Fruit fly (Drosophila melanogaster) whole organism: ENCODE measurements around the gene CG3436.

ENCODE experiments used
- CG8478 ChIP-seq: fragments of >200 bp; optimal IDR thresholded peaks from 2 replicates; lab custom pipeline; 2018; ENCODE audit warnings: inconsistent platforms
- EcR ChIP-seq, 2 experiments: fragments of >200 bp; optimal IDR thresholded peaks; 2 replicates each; lab custom pipeline; 2017; ENCODE audit warnings: missing biosample characterization in 2 of 2, missing genetic modification characterization in 2 of 2, missing genetic modification reagents in 2 of 2
- pan ChIP-seq: fragments of >200 bp; optimal IDR thresholded peaks from 2 replicates; lab custom pipeline; 2017
- psq ChIP-seq: fragments of >200 bp; optimal IDR thresholded peaks from 2 replicates; lab custom pipeline; 2017
- usp ChIP-seq: fragments of >200 bp; optimal IDR thresholded peaks from 2 replicates; lab custom pipeline; 2017; ENCODE audit warnings: missing biosample characterization, missing genetic modification characterization, mixed read lengths

- no peak for TF ChIP-seq psq (lab: Kevin White, UChicago)
- no peak for TF ChIP-seq pan (lab: Kevin White, UChicago)
- TF ChIP-seq CG8478 (lab: Kevin White, UChicago), result no peak
- no peak for TF ChIP-seq usp (GFP tag; lab: Kevin White, UChicago)
- TF ChIP-seq EcR (GFP tag; optimal IDR thresholded peaks at IDR 0.05; lab: Kevin White, UChicago), result no peak
These were observed 6.4 kb downstream of the CG3436 start for dm6 chr2L:162208-162607.
